Worm (Caenorhabditis elegans) whole organism, late embryonic: ENCODE measurements around the gene C06B3.1.

Source experiments
- ama-1 ChIP-seq: fragments of 150-350 bp; optimal IDR thresholded peaks from 2 replicates; lab custom pipeline; 2014
- ceh-2 ChIP-seq: sonication (generic microtip); optimal IDR thresholded peaks from 2 replicates; lab custom pipeline; 2016; ENCODE audit warnings: missing genotype, missing genetic modification characterization, missing compliant biosample characterization
- ceh-34 ChIP-seq: sonication (generic microtip); optimal IDR thresholded peaks from 2 replicates; lab custom pipeline; 2016; ENCODE audit warnings: mild to moderate bottlenecking, missing genetic modification characterization, missing compliant biosample characterization
- ceh-45 ChIP-seq: fragments of 200-800 bp; sonication (Bioruptor generic); IDR thresholded peaks from 2 replicates; pipeline ENCODE4 v1.3.6; 2022; ENCODE audit warnings: missing genetic modification reagents, missing genetic modification characterization, missing compliant biosample characterization
- ceh-48 ChIP-seq: sonication (generic microtip); optimal IDR thresholded peaks from 2 replicates; lab custom pipeline; 2016; ENCODE audit warnings: missing genetic modification characterization, inconsistent platforms, missing compliant biosample characterization
- dmd-4 ChIP-seq: sonication (generic microtip); optimal IDR thresholded peaks from 2 replicates; lab custom pipeline; 2016; ENCODE audit warnings: borderline replicate concordance, missing genetic modification characterization, missing compliant biosample characterization
- hlh-15 ChIP-seq: sonication (generic microtip); optimal IDR thresholded peaks from 2 replicates; lab custom pipeline; 2016; ENCODE audit warnings: missing genetic modification characterization, missing compliant biosample characterization
- lin-11 ChIP-seq: fragments of 200-800 bp; sonication (Bioruptor generic); optimal IDR thresholded peaks from 2 replicates; lab custom pipeline; 2018; ENCODE audit warnings: mild to moderate bottlenecking, missing genetic modification characterization, missing compliant biosample characterization
- mec-3 ChIP-seq: sonication (generic microtip); optimal IDR thresholded peaks from 2 replicates; lab custom pipeline; 2016; ENCODE audit warnings: borderline replicate concordance, missing genetic modification characterization, missing compliant biosample characterization
- rnt-1 ChIP-seq: sonication (generic microtip); optimal IDR thresholded peaks from 2 replicates; lab custom pipeline; 2016; ENCODE audit warnings: missing genetic modification characterization, missing compliant biosample characterization
- tbx-2 ChIP-seq: sonication (generic microtip); optimal IDR thresholded peaks from 2 replicates; lab custom pipeline; 2016; ENCODE audit warnings: missing genetic modification characterization, missing compliant biosample characterization
- tbx-7 ChIP-seq: sonication (generic microtip); optimal IDR thresholded peaks from 2 replicates; lab custom pipeline; 2016; ENCODE audit warnings: missing genotype, missing genetic modification characterization, missing compliant biosample characterization

DNA sequence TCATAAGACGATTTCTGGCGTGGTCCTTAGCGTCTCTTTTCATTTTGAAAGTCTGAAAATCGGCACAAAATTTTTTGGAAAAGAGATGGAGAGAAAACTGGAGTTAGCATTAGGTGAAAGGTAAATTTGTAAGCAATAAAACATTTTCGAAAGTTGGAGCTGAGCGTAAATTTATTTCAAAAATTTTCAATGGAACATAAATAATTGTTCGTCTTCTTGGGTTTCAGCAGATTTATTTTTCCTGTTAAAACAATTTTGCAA is 6.3 kb downstream of the C06B3.1 start, which contains the start of gene C06B3.6:
- TF ChIP-seq ceh-48 (tag; lab: Kevin White, UChicago) (no peak), ama-1 (lab: Kevin White, UChicago) (no peak), ceh-45 (GFP tag; lab: Robert Waterston, UW) (no peak), ceh-2 (tag; lab: Kevin White, UChicago) (no peak), hlh-15 (tag; lab: Kevin White, UChicago) (no peak), dmd-4 (tag; lab: Kevin White, UChicago) (no peak), tbx-2 (tag; lab: Kevin White, UChicago) (no peak), lin-11 (tag; lab: Kevin White, UChicago) (no peak), mec-3 (no peak), ceh-34 (tag; lab: Kevin White, UChicago) (no peak), tbx-7 (tag; lab: Kevin White, UChicago) (no peak), rnt-1 (no peak)
